Fruit fly (Drosophila melanogaster) whole organism, prepupa: ENCODE measurements around the gene CG34393.

Source experiments
- Blimp-1 ChIP-seq: fragments of 200-800 bp; sonication (Bioruptor generic); optimal IDR thresholded peaks from 3 replicates; lab custom pipeline; 2017; ENCODE audit warnings: missing biosample characterization, missing genetic modification characterization, mild to moderate bottlenecking, moderate library complexity, missing genetic modification reagents
- CG10631 ChIP-seq: fragments of 200-800 bp; sonication (Bioruptor generic); optimal IDR thresholded peaks from 2 replicates; lab custom pipeline; 2016; ENCODE audit warnings: missing biosample characterization, missing genetic modification characterization
- CG10669 ChIP-seq: fragments of 200-800 bp; sonication (Bioruptor generic); optimal IDR thresholded peaks from 3 replicates; lab custom pipeline; 2018; ENCODE audit warnings: missing biosample characterization, mild to moderate bottlenecking, missing genetic modification characterization, moderate library complexity
- CG11294 ChIP-seq: fragments of 200-800 bp; sonication (Bioruptor generic); IDR thresholded peaks from 2 replicates; pipeline ENCODE4 v1.3.6; 2022; ENCODE audit warnings: missing biosample characterization, missing genetic modification characterization
- CG11762 ChIP-seq: fragments of 200-800 bp; sonication (Bioruptor generic); optimal IDR thresholded peaks from 3 replicates; lab custom pipeline; 2016; ENCODE audit warnings: missing biosample characterization, missing genetic modification characterization; ENCODE audit not compliant: insufficient read depth
- CG11902 ChIP-seq: fragments of 200-800 bp; sonication (Bioruptor generic); optimal IDR thresholded peaks from 3 replicates; lab custom pipeline; 2016; ENCODE audit warnings: missing biosample characterization, missing genetic modification characterization
- CG15336 ChIP-seq: fragments of 200-800 bp; sonication (Bioruptor generic); IDR thresholded peaks from 2 replicates; pipeline ENCODE4 v1.3.6; 2022; ENCODE audit warnings: missing biosample characterization, missing genetic modification characterization
- CG1621 ChIP-seq: fragments of 200-800 bp; sonication (Bioruptor generic); optimal IDR thresholded peaks from 3 replicates; lab custom pipeline; 2018; ENCODE audit warnings: missing biosample characterization, mild to moderate bottlenecking, missing genetic modification characterization
- CG16779 ChIP-seq: fragments of 200-800 bp; sonication (Bioruptor generic); optimal IDR thresholded peaks from 3 replicates; lab custom pipeline; 2017; ENCODE audit warnings: missing biosample characterization, mild to moderate bottlenecking, missing genetic modification characterization
- CG31627 ChIP-seq: fragments of 200-800 bp; sonication (Bioruptor generic); optimal IDR thresholded peaks from 3 replicates; lab custom pipeline; 2016; ENCODE audit warnings: missing biosample characterization, missing genetic modification characterization
- CG32006 ChIP-seq: fragments of 200-800 bp; sonication (Bioruptor generic); optimal IDR thresholded peaks from 3 replicates; lab custom pipeline; 2017; ENCODE audit warnings: missing biosample characterization, mild to moderate bottlenecking, missing genetic modification characterization
- CG34406 ChIP-seq: fragments of 200-800 bp; sonication (Bioruptor generic); optimal IDR thresholded peaks from 3 replicates; lab custom pipeline; 2016; ENCODE audit warnings: missing biosample characterization, missing genetic modification characterization
- CG4318 ChIP-seq: fragments of 200-800 bp; sonication (Bioruptor generic); optimal IDR thresholded peaks from 3 replicates; lab custom pipeline; 2017; ENCODE audit warnings: missing biosample characterization, mild to moderate bottlenecking, missing genetic modification characterization
- CG6163 ChIP-seq: fragments of 200-800 bp; sonication (Bioruptor generic); IDR thresholded peaks from 3 replicates; pipeline ENCODE4 v1.3.6; 2022; ENCODE audit warnings: missing biosample characterization, missing genetic modification characterization
- CG6276 ChIP-seq: fragments of 200-800 bp; sonication (Bioruptor generic); optimal IDR thresholded peaks from 2 replicates; lab custom pipeline; 2017; ENCODE audit warnings: missing biosample characterization, mild to moderate bottlenecking, missing genetic modification characterization
- CG6792 ChIP-seq: fragments of 200-800 bp; sonication (Bioruptor generic); optimal IDR thresholded peaks from 3 replicates; lab custom pipeline; 2016; ENCODE audit warnings: missing biosample characterization, missing genetic modification characterization
- CG6808 ChIP-seq: fragments of 200-800 bp; sonication (Bioruptor generic); optimal IDR thresholded peaks from 3 replicates; lab custom pipeline; 2017; ENCODE audit warnings: missing biosample characterization, missing genetic modification characterization, mild to moderate bottlenecking, moderate library complexity, missing genetic modification reagents
- CG7368 ChIP-seq: fragments of 200-800 bp; sonication (Bioruptor generic); optimal IDR thresholded peaks from 3 replicates; lab custom pipeline; 2016; ENCODE audit warnings: missing biosample characterization, missing genetic modification characterization
- CG8119 ChIP-seq: fragments of 200-800 bp; sonication (Bioruptor generic); IDR thresholded peaks from 3 replicates; pipeline ENCODE4 v1.3.6; 2022; ENCODE audit warnings: missing biosample characterization, missing genetic modification characterization
- CG8319 ChIP-seq: fragments of 200-800 bp; sonication (Bioruptor generic); optimal IDR thresholded peaks from 3 replicates; lab custom pipeline; 2016; ENCODE audit warnings: missing biosample characterization, missing genetic modification characterization
- CG8632 ChIP-seq: fragments of 200-800 bp; sonication (Bioruptor generic); optimal IDR thresholded peaks from 3 replicates; lab custom pipeline; 2016; ENCODE audit warnings: missing biosample characterization, missing genetic modification characterization
- CG9139 ChIP-seq: fragments of 200-800 bp; sonication (Bioruptor generic); optimal IDR thresholded peaks from 3 replicates; lab custom pipeline; 2017; ENCODE audit warnings: missing biosample characterization, mild to moderate bottlenecking, missing genetic modification characterization
- Eip75B ChIP-seq: fragments of 200-800 bp; sonication (Bioruptor generic); optimal IDR thresholded peaks from 3 replicates; lab custom pipeline; 2016; ENCODE audit warnings: missing biosample characterization, missing genetic modification characterization
- Eip78C ChIP-seq: fragments of 200-800 bp; sonication (Bioruptor generic); peaks from one replicate; lab custom pipeline; 2016; ENCODE audit warnings: missing biosample characterization, missing genetic modification characterization
- Ets96B ChIP-seq: fragments of 200-800 bp; optimal IDR thresholded peaks from 2 replicates; lab custom pipeline; 2019; ENCODE audit warnings: missing biosample characterization, mild to moderate bottlenecking, missing genetic modification characterization, moderate library complexity
- Hr38 ChIP-seq: sonication (Bioruptor generic); optimal IDR thresholded peaks from 2 replicates; lab custom pipeline; 2016; ENCODE audit warnings: missing biosample characterization, missing genetic modification characterization
- Hr39 ChIP-seq: fragments of 200-800 bp; sonication (Bioruptor generic); optimal IDR thresholded peaks from 2 replicates; lab custom pipeline; 2016; ENCODE audit warnings: missing biosample characterization, missing genetic modification characterization
- Hr4 ChIP-seq: fragments of 200-800 bp; sonication (Bioruptor generic); optimal IDR thresholded peaks from 3 replicates; lab custom pipeline; 2016; ENCODE audit warnings: missing biosample characterization, missing genetic modification characterization
- Lpt ChIP-seq: fragments of 200-800 bp; sonication (Bioruptor generic); optimal IDR thresholded peaks from 3 replicates; lab custom pipeline; 2016; ENCODE audit warnings: missing biosample characterization, missing genetic modification characterization
- Met ChIP-seq: fragments of 200-800 bp; sonication (Bioruptor generic); optimal IDR thresholded peaks from 3 replicates; lab custom pipeline; 2016; ENCODE audit warnings: missing biosample characterization, missing genetic modification characterization
- Sox102F ChIP-seq: fragments of 200-800 bp; sonication (Bioruptor generic); optimal IDR thresholded peaks from 2 replicates; lab custom pipeline; 2016; ENCODE audit warnings: missing biosample characterization, mild to moderate bottlenecking, missing genetic modification characterization
- Sox14 ChIP-seq: fragments of 200-800 bp; sonication (Bioruptor generic); optimal IDR thresholded peaks from 3 replicates; lab custom pipeline; 2016; ENCODE audit warnings: missing biosample characterization, missing genetic modification characterization
- Sox15 ChIP-seq: fragments of 200-800 bp; sonication (Bioruptor generic); optimal IDR thresholded peaks from 3 replicates; lab custom pipeline; 2016; ENCODE audit warnings: missing biosample characterization, missing genetic modification characterization
- cyc ChIP-seq: fragments of 200-800 bp; sonication (Bioruptor generic); optimal IDR thresholded peaks from 3 replicates; lab custom pipeline; 2016; ENCODE audit warnings: missing biosample characterization, missing genetic modification characterization
- dac ChIP-seq: fragments of 200-800 bp; sonication (Bioruptor generic); optimal IDR thresholded peaks from 2 replicates; lab custom pipeline; 2017; ENCODE audit warnings: missing biosample characterization, mild to moderate bottlenecking, missing genetic modification characterization
- dsx ChIP-seq: fragments of 200-800 bp; optimal IDR thresholded peaks from 3 replicates; lab custom pipeline; 2019; ENCODE audit warnings: missing biosample characterization, mild to moderate bottlenecking, missing genetic modification characterization, moderate library complexity; ENCODE audit not compliant: poor library complexity, severe bottlenecking
- eg ChIP-seq: fragments of 200-800 bp; sonication (Bioruptor generic); IDR thresholded peaks from 3 replicates; pipeline ENCODE4 v1.3.6; 2022; ENCODE audit warnings: missing biosample characterization, missing genetic modification characterization
- fd85E ChIP-seq: fragments of 200-800 bp; sonication (Bioruptor generic); optimal IDR thresholded peaks from 3 replicates; lab custom pipeline; 2016; ENCODE audit warnings: missing biosample characterization, missing genetic modification characterization
- fkh ChIP-seq: fragments of 200-800 bp; sonication (Bioruptor generic); optimal IDR thresholded peaks from 3 replicates; lab custom pipeline; 2017; ENCODE audit warnings: missing biosample characterization, mild to moderate bottlenecking, missing genetic modification characterization, moderate library complexity
- lz ChIP-seq: fragments of 200-800 bp; sonication (Bioruptor generic); optimal IDR thresholded peaks from 3 replicates; lab custom pipeline; 2016; ENCODE audit warnings: missing biosample characterization, missing genetic modification characterization
- net ChIP-seq: fragments of 200-800 bp; sonication (Bioruptor generic); optimal IDR thresholded peaks from 3 replicates; lab custom pipeline; 2016; ENCODE audit warnings: missing biosample characterization, missing genetic modification characterization
- pdm3 ChIP-seq: fragments of 200-800 bp; sonication (Bioruptor generic); optimal IDR thresholded peaks from 3 replicates; lab custom pipeline; 2016; ENCODE audit warnings: missing biosample characterization, missing genetic modification characterization
- salr ChIP-seq, 2 experiments: fragments of 200-800 bp; sonication (Bioruptor generic); optimal IDR thresholded peaks; 3 replicates each; lab custom pipeline; 2016 to 2018; ENCODE audit warnings: missing biosample characterization in 2 of 2, missing genetic modification characterization in 2 of 2, mild to moderate bottlenecking in 1 of 2
- ss ChIP-seq, 2 experiments: fragments of 200-800 bp; sonication (Bioruptor generic); optimal IDR thresholded peaks; 2 replicates in 1 of 2; 3 replicates in 1 of 2; lab custom pipeline; 2017 to 2018; ENCODE audit warnings: mild to moderate bottlenecking in 2 of 2, missing biosample characterization in 2 of 2, missing genetic modification characterization in 2 of 2, moderate library complexity in 1 of 2
- svp ChIP-seq: fragments of 200-800 bp; sonication (Bioruptor generic); peaks from one replicate; lab custom pipeline; 2016; ENCODE audit warnings: missing biosample characterization, missing genetic modification characterization
- topi ChIP-seq: fragments of 200-800 bp; sonication (Bioruptor generic); optimal IDR thresholded peaks from 3 replicates; lab custom pipeline; 2016; ENCODE audit warnings: missing biosample characterization, missing genetic modification characterization
- vri ChIP-seq: fragments of 200-800 bp; sonication (Bioruptor generic); optimal IDR thresholded peaks from 3 replicates; lab custom pipeline; 2016; ENCODE audit warnings: missing biosample characterization, mild to moderate bottlenecking, missing genetic modification characterization

The CG34393 gene

DNA sequence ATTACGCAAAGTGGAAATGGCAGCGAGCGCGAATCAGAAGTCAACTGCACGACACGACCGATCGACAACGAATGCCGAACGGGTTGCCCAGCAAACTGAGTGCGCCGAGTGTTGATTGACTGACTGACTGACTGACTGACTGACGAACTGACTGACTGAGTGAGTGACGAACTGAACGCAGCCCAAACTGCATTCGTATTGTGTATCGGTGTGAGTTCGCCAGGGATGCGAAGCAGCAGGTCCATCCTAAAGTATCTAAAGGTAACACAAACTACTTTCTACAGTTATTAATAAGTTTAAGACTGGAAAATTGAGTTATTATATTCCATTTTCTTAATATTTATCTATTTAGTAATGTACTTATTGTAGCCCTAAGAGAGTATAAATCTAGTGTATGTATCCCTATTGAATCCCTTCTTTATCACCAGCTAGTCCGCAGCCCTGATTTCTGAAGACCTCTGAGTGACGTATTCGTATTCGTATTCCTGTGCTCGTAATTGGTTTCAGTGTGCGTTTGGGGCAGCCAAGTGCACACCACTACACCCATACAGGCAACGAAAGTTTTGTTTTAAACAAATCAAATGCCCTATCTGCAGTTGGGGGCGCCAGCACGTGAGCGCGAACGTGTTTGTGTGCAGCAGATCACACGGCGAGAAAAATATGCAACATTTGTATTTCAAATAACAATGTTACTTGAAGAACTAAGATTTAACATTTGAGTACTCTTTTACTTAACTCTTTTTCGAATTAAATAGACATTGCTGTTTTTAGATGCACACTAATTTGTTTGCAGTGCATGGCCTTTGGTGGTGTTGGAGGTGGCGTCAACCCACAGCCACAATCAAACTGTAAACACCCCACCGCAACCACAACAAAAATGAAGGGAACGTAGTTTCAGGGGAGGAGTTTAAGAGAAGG lies 47.3 kb downstream of the CG34393 start (continued):
- TF ChIP-seq CG10669 (GFP tag; lab: Kevin White, UChicago) (peak; percentile 54), CG6792 (GFP tag; lab: Kevin White, UChicago) (peak; percentile 76), CG8319 (GFP tag; lab: Kevin White, UChicago) (peak; percentile 76), Sox15 (GFP tag; lab: Kevin White, UChicago) (peak; percentile 59), CG10631 (GFP tag; lab: Kevin White, UChicago) (peak; percentile 82), vri (GFP tag; lab: Kevin White, UChicago) (peak; percentile 37), CG11294 (GFP tag; lab: Robert Waterston, UW) (peak; percentile 74), CG6276 (GFP tag; lab: Kevin White, UChicago) (peak; percentile 74), Blimp-1 (GFP tag; lab: Kevin White, UChicago) (peak; percentile 36), CG8632 (GFP tag; lab: Kevin White, UChicago) (peak; percentile 28), Hr39 (GFP tag; lab: Kevin White, UChicago) (peak; percentile 83), CG8119 (GFP tag; lab: Robert Waterston, UW) (peak; percentile 85), CG11762 (peak; percentile 65), salr (GFP tag; optimal IDR thresholded peaks at IDR 0.05; lab: Kevin White, UChicago) (peak; percentile 41 to 76), pdm3 (GFP tag; lab: Kevin White, UChicago) (peak; percentile 80), CG6808 (GFP tag; lab: Kevin White, UChicago) (peak; percentile 47), cyc (GFP tag; lab: Kevin White, UChicago) (peak; percentile 87), Hr4 (GFP tag; lab: Kevin White, UChicago) (peak; percentile 86), dac (GFP tag; lab: Kevin White, UChicago) (peak; percentile 59), Sox102F (GFP tag; lab: Kevin White, UChicago) (peak; percentile 71), CG7368 (peak; percentile 68), topi (GFP tag; lab: Kevin White, UChicago) (peak; percentile 78), net (GFP tag; lab: Kevin White, UChicago) (peak; percentile 72), CG34406 (GFP tag; lab: Kevin White, UChicago) (peak; percentile 63), Lpt (peak; percentile 72)

DNA sequence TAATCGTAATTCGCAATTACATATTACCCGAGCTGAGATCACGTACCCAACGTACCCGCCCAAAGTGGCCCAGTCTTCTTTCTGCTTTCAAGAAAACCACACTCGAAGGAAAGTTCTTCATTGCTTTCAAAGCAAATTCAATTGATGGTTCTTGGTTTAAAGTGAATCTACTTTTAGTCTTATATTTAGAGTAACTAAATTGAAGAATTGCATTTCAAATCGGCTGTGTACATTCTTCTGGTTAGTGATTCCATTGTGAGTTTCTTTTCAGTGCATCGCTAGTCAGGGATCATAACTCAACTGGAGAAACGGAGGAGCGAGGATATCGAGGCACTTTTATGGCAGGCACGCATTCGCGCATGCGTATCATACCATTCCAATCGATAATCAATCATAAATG lies 48.6 kb downstream of the CG34393 start:
- TF ChIP-seq dac (GFP tag; lab: Kevin White, UChicago) (no peak), Ets96B (peak; percentile 14), CG15336 (GFP tag; lab: Robert Waterston, UW) (no peak), Lpt (no peak), CG1621 (tag; lab: Kevin White, UChicago) (no peak), Eip75B (GFP tag; lab: Kevin White, UChicago) (peak; percentile 33), ss (GFP tag; optimal IDR thresholded peaks at IDR 0.05; lab: Kevin White, UChicago) (no peak), eg (GFP tag; lab: Robert Waterston, UW) (no peak), CG31627 (GFP tag; lab: Kevin White, UChicago) (peak; percentile 24), CG32006 (GFP tag; lab: Kevin White, UChicago) (peak; percentile 30), CG16779 (tag; lab: Kevin White, UChicago) (no peak), CG6808 (GFP tag; lab: Kevin White, UChicago) (no peak), CG4318 (GFP tag; lab: Kevin White, UChicago) (no peak), Sox102F (GFP tag; lab: Kevin White, UChicago) (no peak), CG11902 (GFP tag; lab: Kevin White, UChicago) (no peak), cyc (GFP tag; lab: Kevin White, UChicago) (peak; percentile 5), fkh (no peak), Hr38 (no peak), Met (GFP tag; lab: Kevin White, UChicago) (peak; percentile 9), Sox14 (GFP tag; lab: Kevin White, UChicago) (peak; percentile 38), CG10669 (GFP tag; lab: Kevin White, UChicago) (no peak), CG6163 (GFP tag; lab: Robert Waterston, UW) (0 out of 3 replicates have a peak, but pooled peaks have one; percentile 7), Eip78C (peak; percentile 78), fd85E (GFP tag; lab: Kevin White, UChicago) (no peak), salr (GFP tag; optimal IDR thresholded peaks at IDR 0.05; lab: Kevin White, UChicago) (peak in 1 of 2 experiments; percentile 32), Sox15 (GFP tag; lab: Kevin White, UChicago) (no peak), svp (no peak), dsx (GFP tag; lab: Kevin White, UChicago) (no peak), pdm3 (GFP tag; lab: Kevin White, UChicago) (peak; percentile 38), CG9139 (GFP tag; lab: Kevin White, UChicago) (no peak), lz (no peak), CG6276 (GFP tag; lab: Kevin White, UChicago) (no peak)
